Fruit fly (Drosophila melanogaster) Kc167 (cell line): ENCODE data around the gene CG5050.

Experiments used
- Myc ChIP-seq: fragments of >200 bp; optimal IDR thresholded peaks from 2 replicates; lab custom pipeline; 2017; ENCODE audit warnings: missing external identifiers
- Sin3A ChIP-seq: fragments of >200 bp; optimal IDR thresholded peaks from 2 replicates; lab custom pipeline; 2018; ENCODE audit warnings: missing external identifiers
- h ChIP-seq: fragments of >200 bp; optimal IDR thresholded peaks from 3 replicates; lab custom pipeline; 2018; ENCODE audit warnings: missing external identifiers
- insv ChIP-seq: fragments of >200 bp; optimal IDR thresholded peaks from 3 replicates; lab custom pipeline; 2018; ENCODE audit warnings: missing external identifiers
- psq ChIP-seq: fragments of >200 bp; optimal IDR thresholded peaks from 2 replicates; lab custom pipeline; 2017; ENCODE audit warnings: missing external identifiers

DNA sequence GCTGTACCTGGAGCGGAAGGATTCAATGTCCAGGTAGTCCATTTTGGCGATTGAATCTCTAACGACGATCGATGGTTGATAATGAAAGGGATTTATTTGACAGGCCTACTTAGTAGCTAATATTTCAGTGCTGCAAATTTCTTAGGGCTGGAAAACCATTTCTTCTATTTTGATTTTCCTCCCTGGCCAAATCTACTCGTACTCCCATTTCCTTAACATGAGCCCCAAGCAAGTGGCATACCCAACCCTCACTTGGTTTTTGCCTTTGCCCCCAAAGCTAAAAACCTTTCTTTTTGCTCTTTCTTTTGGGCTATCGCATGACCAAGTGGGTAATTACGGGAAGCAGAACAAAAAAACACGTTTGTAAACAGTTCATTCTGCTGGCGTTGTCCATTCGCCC is 46.0 kb downstream of the CG5050 start, which contains the start of gene CG15142:
- TF ChIP-seq psq (lab: Kevin White, UChicago) = no peak
- TF ChIP-seq h = no peak
- TF ChIP-seq insv (lab: Kevin White, UChicago) = no peak
- TF ChIP-seq Myc = no peak
- no peak for TF ChIP-seq Sin3A (lab: Kevin White, UChicago)
